Fruit fly (Drosophila melanogaster) whole organism, embryonic: ENCODE data around the gene Pdhb.

Experiments
- B-H1 ChIP-seq: fragments of 200-800 bp; sonication (Bioruptor generic); IDR thresholded peaks from 3 replicates; pipeline ENCODE4 v1.3.6; 2022; ENCODE audit warnings: missing biosample characterization, missing genetic modification characterization
- CG10366 ChIP-seq: fragments of 200-800 bp; sonication (Bioruptor generic); IDR thresholded peaks from 2 replicates; pipeline ENCODE4 v1.3.6; 2022; ENCODE audit warnings: missing biosample characterization, missing genetic modification characterization
- CG10979 ChIP-seq: fragments of 200-800 bp; sonication (Bioruptor generic); optimal IDR thresholded peaks from 2 replicates; lab custom pipeline; 2018; ENCODE audit warnings: missing biosample characterization, mild to moderate bottlenecking, missing genetic modification characterization, moderate library complexity
- CG13296 ChIP-seq: fragments of 200-800 bp; sonication (Bioruptor generic); optimal IDR thresholded peaks from 3 replicates; lab custom pipeline; 2018; ENCODE audit warnings: missing biosample characterization, mild to moderate bottlenecking, missing genetic modification characterization
- CG14014 ChIP-seq: fragments of 200-800 bp; sonication (Bioruptor generic); IDR thresholded peaks from 2 replicates; pipeline ENCODE4 v1.3.6; 2022; ENCODE audit warnings: missing biosample characterization, missing genetic modification characterization
- CG1647 ChIP-seq: fragments of 200-800 bp; sonication (Bioruptor generic); optimal IDR thresholded peaks from 3 replicates; lab custom pipeline; 2016; ENCODE audit warnings: missing biosample characterization, missing genetic modification characterization
- CG16813 ChIP-seq: fragments of 200-800 bp; sonication (Bioruptor generic); IDR thresholded peaks from 3 replicates; pipeline ENCODE4 v1.3.6; 2022; ENCODE audit warnings: missing biosample characterization, missing genetic modification characterization; ENCODE audit not compliant: partially characterized antibody
- CG17385 ChIP-seq: fragments of 200-800 bp; sonication (Bioruptor generic); optimal IDR thresholded peaks from 3 replicates; lab custom pipeline; 2018; ENCODE audit warnings: missing biosample characterization, mild to moderate bottlenecking, missing genetic modification characterization
- CG18599 ChIP-seq: fragments of 200-800 bp; sonication (Bioruptor generic); optimal IDR thresholded peaks from 3 replicates; lab custom pipeline; 2017; ENCODE audit warnings: missing biosample characterization, missing genetic modification characterization, mild to moderate bottlenecking, moderate library complexity, missing genetic modification reagents
- CG31441 ChIP-seq: fragments of 200-800 bp; sonication (Bioruptor generic); IDR thresholded peaks from 2 replicates; pipeline ENCODE4 v1.3.6; 2022; ENCODE audit warnings: missing biosample characterization, missing genetic modification characterization
- CG34376 ChIP-seq: fragments of 200-800 bp; sonication (Bioruptor generic); optimal IDR thresholded peaks from 2 replicates; lab custom pipeline; 2018; ENCODE audit warnings: missing biosample characterization, mild to moderate bottlenecking, missing genetic modification characterization
- CG4360 ChIP-seq: fragments of 200-800 bp; sonication (Bioruptor generic); IDR thresholded peaks from 2 replicates; pipeline ENCODE4 v1.3.6; 2022; ENCODE audit warnings: missing biosample characterization, missing genetic modification characterization
- CG4854 ChIP-seq: fragments of 200-800 bp; sonication (Bioruptor generic); optimal IDR thresholded peaks from 2 replicates; lab custom pipeline; 2016; ENCODE audit warnings: missing biosample characterization, missing genetic modification characterization, inconsistent platforms
- CG5180 ChIP-seq: fragments of 200-800 bp; sonication (Bioruptor generic); optimal IDR thresholded peaks from 3 replicates; lab custom pipeline; 2017; ENCODE audit warnings: missing biosample characterization, missing genetic modification characterization, mild to moderate bottlenecking, moderate library complexity, missing genetic modification reagents
- CG8765 ChIP-seq: fragments of 200-800 bp; sonication (Bioruptor generic); IDR thresholded peaks from 2 replicates; pipeline ENCODE4 v1.3.6; 2022; ENCODE audit warnings: missing biosample characterization, missing genetic modification characterization
- Camta ChIP-seq: fragments of 200-800 bp; sonication (Bioruptor generic); optimal IDR thresholded peaks from 2 replicates; lab custom pipeline; 2016; ENCODE audit warnings: missing biosample characterization, missing genetic modification characterization
- CrebB ChIP-seq: fragments of 200-800 bp; sonication (Bioruptor generic); optimal IDR thresholded peaks from 3 replicates; lab custom pipeline; 2018; ENCODE audit warnings: missing biosample characterization, mild to moderate bottlenecking, missing genetic modification characterization
- Dfd ChIP-seq, 2 experiments: fragments of >200 bp; optimal IDR thresholded peaks; 2 replicates each; lab custom pipeline; 2017; ENCODE audit warnings: missing biosample characterization in 2 of 2, missing genetic modification characterization in 2 of 2
- Fer2 ChIP-seq: fragments of 200-800 bp; sonication (Bioruptor generic); optimal IDR thresholded peaks from 2 replicates; lab custom pipeline; 2018; ENCODE audit warnings: missing biosample characterization, mild to moderate bottlenecking, missing genetic modification characterization, moderate library complexity
- GATAe ChIP-seq: fragments of 200-800 bp; sonication (Bioruptor generic); conservative IDR thresholded peaks from 2 replicates; pipeline ENCODE4 v1.3.6; 2022; ENCODE audit warnings: missing biosample characterization, missing genetic modification characterization
- HmgZ ChIP-seq: fragments of 200-800 bp; sonication (Bioruptor generic); optimal IDR thresholded peaks from 2 replicates; lab custom pipeline; 2018; ENCODE audit warnings: missing biosample characterization, mild to moderate bottlenecking, missing genetic modification characterization
- Hr78 ChIP-seq, 2 experiments: fragments of 200-800 bp in 1 of 2; fragments of >200 bp in 1 of 2; sonication (Bioruptor generic) in 1 of 2; optimal IDR thresholded peaks; 2 replicates each; lab custom pipeline; 2017 to 2019; ENCODE audit warnings: missing biosample characterization in 2 of 2, missing genetic modification characterization in 2 of 2, mild to moderate bottlenecking in 1 of 2, moderate library complexity in 1 of 2
- Jarid2 ChIP-seq: fragments of 200-800 bp; sonication (Bioruptor generic); optimal IDR thresholded peaks from 3 replicates; lab custom pipeline; 2017; ENCODE audit warnings: mild to moderate bottlenecking, missing biosample characterization, missing genetic modification reagents, missing genetic modification characterization
- Lpt ChIP-seq: fragments of >200 bp; optimal IDR thresholded peaks from 2 replicates; lab custom pipeline; 2018; ENCODE audit warnings: missing biosample characterization, missing genetic modification characterization
- Med ChIP-seq: fragments of 200-800 bp; sonication (Bioruptor generic); peaks from one replicate; lab custom pipeline; 2016; ENCODE audit warnings: missing biosample characterization, missing genetic modification characterization, mild to moderate bottlenecking, inconsistent platforms, moderate library complexity
- Meics ChIP-seq: fragments of 200-800 bp; sonication (Bioruptor generic); optimal IDR thresholded peaks from 2 replicates; lab custom pipeline; 2017; ENCODE audit warnings: missing biosample characterization, mild to moderate bottlenecking, missing genetic modification characterization
- Sox102F ChIP-seq: fragments of 200-800 bp; sonication (Bioruptor generic); optimal IDR thresholded peaks from 2 replicates; lab custom pipeline; 2018; ENCODE audit warnings: missing biosample characterization, mild to moderate bottlenecking, missing genetic modification characterization, moderate library complexity
- Vsx1 ChIP-seq: fragments of 200-800 bp; sonication (Bioruptor generic); optimal IDR thresholded peaks from 2 replicates; lab custom pipeline; 2017; ENCODE audit warnings: missing biosample characterization, mild to moderate bottlenecking, missing genetic modification characterization, missing genetic modification reagents
- ase ChIP-seq: fragments of 200-800 bp; sonication (Bioruptor generic); IDR thresholded peaks from 3 replicates; pipeline ENCODE4 v1.3.6; 2022; ENCODE audit warnings: missing biosample characterization, missing genetic modification characterization
- ato ChIP-seq: fragments of 200-800 bp; sonication (Bioruptor generic); IDR thresholded peaks from 2 replicates; pipeline ENCODE4 v1.3.6; 2022; ENCODE audit warnings: missing biosample characterization, missing genetic modification characterization; ENCODE audit not compliant: partially characterized antibody
- chif ChIP-seq, 2 experiments: fragments of 200-800 bp; sonication (Bioruptor generic); optimal IDR thresholded peaks; 3 replicates each; lab custom pipeline; 2016; ENCODE audit warnings: missing biosample characterization in 2 of 2, missing genetic modification characterization in 2 of 2
- chn ChIP-seq: fragments of 200-800 bp; sonication (Bioruptor generic); optimal IDR thresholded peaks from 2 replicates; lab custom pipeline; 2016; ENCODE audit warnings: missing biosample characterization, missing genetic modification characterization
- ci ChIP-seq: fragments of 200-800 bp; sonication (Bioruptor generic); IDR thresholded peaks from 3 replicates; pipeline ENCODE4 v1.3.6; 2022; ENCODE audit warnings: missing biosample characterization, missing genetic modification characterization
- corto ChIP-seq: fragments of 200-800 bp; sonication (Bioruptor generic); optimal IDR thresholded peaks from 2 replicates; lab custom pipeline; 2016; ENCODE audit warnings: missing biosample characterization, mild to moderate bottlenecking, missing genetic modification characterization, moderate library complexity
- crc ChIP-seq: fragments of 200-800 bp; sonication (Bioruptor generic); optimal IDR thresholded peaks from 2 replicates; lab custom pipeline; 2016; ENCODE audit warnings: missing biosample characterization, missing genetic modification characterization
- dm ChIP-seq: fragments of 200-800 bp; sonication (Bioruptor generic); optimal IDR thresholded peaks from 3 replicates; lab custom pipeline; 2016; ENCODE audit warnings: missing biosample characterization, missing genetic modification characterization
- exex ChIP-seq: fragments of 200-800 bp; sonication (Bioruptor generic); optimal IDR thresholded peaks from 4 replicates; lab custom pipeline; 2018; ENCODE audit warnings: missing biosample characterization, mild to moderate bottlenecking, missing genetic modification characterization, moderate library complexity
- grn ChIP-seq: fragments of 200-800 bp; sonication (Bioruptor generic); optimal IDR thresholded peaks from 3 replicates; lab custom pipeline; 2017; ENCODE audit warnings: missing biosample characterization, missing genetic modification characterization
- gsb ChIP-seq: fragments of 200-800 bp; sonication (Bioruptor generic); IDR thresholded peaks from 2 replicates; pipeline ENCODE4 v1.3.6; 2022; ENCODE audit warnings: missing biosample characterization, missing genetic modification characterization
- lab ChIP-seq: fragments of 200-800 bp; sonication (Bioruptor generic); optimal IDR thresholded peaks from 3 replicates; lab custom pipeline; 2017; ENCODE audit warnings: missing biosample characterization, missing genetic modification characterization, mild to moderate bottlenecking, moderate library complexity, missing genetic modification reagents
- otp ChIP-seq: fragments of 200-800 bp; sonication (Bioruptor generic); IDR thresholded peaks from 3 replicates; pipeline ENCODE4, ENCODE4 v1.3.6; 2022; ENCODE audit warnings: missing biosample characterization, missing genetic modification characterization
- pfk ChIP-seq: fragments of 200-800 bp; sonication (Bioruptor generic); optimal IDR thresholded peaks from 2 replicates; lab custom pipeline; 2018; ENCODE audit warnings: missing biosample characterization, mild to moderate bottlenecking, missing genetic modification characterization, moderate library complexity
- pnt ChIP-seq: fragments of 200-800 bp; sonication (Bioruptor generic); optimal IDR thresholded peaks from 3 replicates; lab custom pipeline; 2016; ENCODE audit warnings: missing biosample characterization, missing genetic modification characterization
- pum ChIP-seq: fragments of 200-800 bp; sonication (Bioruptor generic); optimal IDR thresholded peaks from 2 replicates; lab custom pipeline; 2016; ENCODE audit warnings: missing biosample characterization, missing genetic modification characterization
- seq ChIP-seq: fragments of 200-800 bp; sonication (Bioruptor generic); IDR thresholded peaks from 2 replicates; pipeline ENCODE4 v1.3.6; 2022; ENCODE audit warnings: missing biosample characterization, missing genetic modification characterization
- slou ChIP-seq: fragments of 200-800 bp; sonication (Bioruptor generic); optimal IDR thresholded peaks from 3 replicates; lab custom pipeline; 2016; ENCODE audit warnings: missing biosample characterization, missing genetic modification characterization
- sug ChIP-seq: fragments of 200-800 bp; optimal IDR thresholded peaks from 2 replicates; lab custom pipeline; 2019; ENCODE audit warnings: missing biosample characterization, mild to moderate bottlenecking, missing genetic modification characterization, moderate library complexity
- vnd ChIP-seq: fragments of 200-800 bp; sonication (Bioruptor generic); IDR thresholded peaks from 3 replicates; pipeline ENCODE4 v1.3.6; 2022; ENCODE audit warnings: missing biosample characterization, missing genetic modification characterization; ENCODE audit not compliant: partially characterized antibody

The Pdhb gene

dm6 chr3R:29098022-29098421 lies 14.8 kb upstream of the Pdhb start:
- TF ChIP-seq CG14014 (GFP tag; lab: Robert Waterston, UW) (no peak), CG4854 (GFP tag; lab: Kevin White, UChicago) (no peak), slou (GFP tag; lab: Kevin White, UChicago) (no peak), crc (no peak), CG10979 (tag; lab: Kevin White, UChicago) (no peak), Med (GFP tag; lab: Kevin White, UChicago) (peak; percentile 60)
- TF ChIP-seq, all 482 proteins: peak for 1

dm6 chr3R:29103227-29103626 lies 9.6 kb upstream of the Pdhb start:
- TF ChIP-seq CG8765 (no peak), CG4360 (0 out of 2 replicates have a peak, but pooled peaks have one; percentile 35), Dfd (GFP tag; optimal IDR thresholded peaks at IDR 0.05; lab: Kevin White, UChicago) (peak in 1 of 2 experiments; percentile 66)

dm6 chr3R:29111795-29112194 lies 1.1 kb upstream of the Pdhb start:
- TF ChIP-seq exex, result peak; percentile 100
- TF ChIP-seq CrebB (tag; lab: Kevin White, UChicago), result no peak
- TF ChIP-seq CG31441 (GFP tag; lab: Robert Waterston, UW), result no peak
- no peak for TF ChIP-seq seq
- TF ChIP-seq ato (GFP tag; lab: Robert Waterston, UW), result no peak
- no peak for TF ChIP-seq chif (GFP tag; optimal IDR thresholded peaks at IDR 0.05; lab: Kevin White, UChicago)
- TF ChIP-seq Camta, result no peak
- TF ChIP-seq Hr78 (GFP tag; optimal IDR thresholded peaks at IDR 0.05; lab: Kevin White, UChicago), result no peak
- TF ChIP-seq otp (GFP tag; lab: Robert Waterston, UW), result 0 out of 3 replicates have a peak, but pooled peaks have one; percentile 22
- TF ChIP-seq CG10366 (GFP tag; lab: Robert Waterston, UW), result no peak
- no peak for TF ChIP-seq CG17385
- peak; percentile 74 for TF ChIP-seq CG18599 (GFP tag; lab: Kevin White, UChicago)
- no peak for TF ChIP-seq chn (GFP tag; lab: Kevin White, UChicago)
- TF ChIP-seq ci, result 0 out of 3 replicates have a peak, but pooled peaks have one; percentile 19
- TF ChIP-seq sug, result peak; percentile 99
- TF ChIP-seq pnt (GFP tag; lab: Kevin White, UChicago), result no peak
- TF ChIP-seq CG13296 (GFP tag; lab: Kevin White, UChicago), result no peak
- TF ChIP-seq CG16813 (GFP tag; lab: Robert Waterston, UW), result no peak
- TF ChIP-seq Meics (GFP tag; lab: Kevin White, UChicago), result no peak
- no peak for TF ChIP-seq corto (GFP tag; lab: Kevin White, UChicago)
- no peak for TF ChIP-seq dm
- no peak for TF ChIP-seq gsb (GFP tag; lab: Robert Waterston, UW)
- TF ChIP-seq pfk (GFP tag; lab: Kevin White, UChicago), result no peak
- no peak for TF ChIP-seq pum (GFP tag; lab: Kevin White, UChicago)
- TF ChIP-seq CG1647 (GFP tag; lab: Kevin White, UChicago), result no peak
- TF ChIP-seq GATAe (GFP tag; lab: Robert Waterston, UW), result peak; percentile 87; the same call in 1 of the 2 replicates
- no peak for TF ChIP-seq ase (GFP tag; lab: Robert Waterston, UW)
- TF ChIP-seq Fer2 (tag; lab: Kevin White, UChicago), result no peak
- peak; percentile 29 for TF ChIP-seq Jarid2
- TF ChIP-seq grn (GFP tag; lab: Kevin White, UChicago), result peak; percentile 97
- no peak for TF ChIP-seq Lpt (GFP tag; lab: Kevin White, UChicago)
- TF ChIP-seq Vsx1 (GFP tag; lab: Kevin White, UChicago), result peak; percentile 99
- TF ChIP-seq B-H1 (GFP tag; lab: Robert Waterston, UW), result no peak
- TF ChIP-seq vnd, result 0 out of 3 replicates have a peak, but pooled peaks have one; percentile 48
- TF ChIP-seq CG5180 (GFP tag; lab: Kevin White, UChicago), result no peak
- peak; percentile 90 for TF ChIP-seq lab
- peak; percentile 1 for TF ChIP-seq HmgZ (tag; lab: Kevin White, UChicago)
- TF ChIP-seq CG34376 (GFP tag; lab: Kevin White, UChicago), result peak; percentile 70
- no peak for TF ChIP-seq Sox102F (GFP tag; lab: Kevin White, UChicago)
